Worm (Caenorhabditis elegans) whole organism, early embryonic: ENCODE data around the gene C17H12.3.

ENCODE experiments used
- ama-1 ChIP-seq: fragments of 150-350 bp; optimal IDR thresholded peaks from 2 replicates; lab custom pipeline; 2014
- hnd-1 ChIP-seq: sonication (generic microtip); optimal IDR thresholded peaks from 2 replicates; lab custom pipeline; 2016; ENCODE audit warnings: missing genetic modification characterization, missing compliant biosample characterization

ce11 chrIV:6792380-6793309 lies 2.8 kb downstream of the C17H12.3 start:
- TF ChIP-seq ama-1 (lab: Kevin White, UChicago) (no peak), hnd-1 (tag; lab: Kevin White, UChicago) (no peak)
